Fruit fly (Drosophila melanogaster) S2 (cell line): ENCODE results near the gene Psn.

ENCODE experiments used
- CG8478 ChIP-seq: fragments of >200 bp; optimal IDR thresholded peaks from 2 replicates; lab custom pipeline; 2018
- CTCF ChIP-seq, 2 experiments: fragments of >200 bp; optimal IDR thresholded peaks; 2 replicates each; lab custom pipeline; 2018

DNA sequence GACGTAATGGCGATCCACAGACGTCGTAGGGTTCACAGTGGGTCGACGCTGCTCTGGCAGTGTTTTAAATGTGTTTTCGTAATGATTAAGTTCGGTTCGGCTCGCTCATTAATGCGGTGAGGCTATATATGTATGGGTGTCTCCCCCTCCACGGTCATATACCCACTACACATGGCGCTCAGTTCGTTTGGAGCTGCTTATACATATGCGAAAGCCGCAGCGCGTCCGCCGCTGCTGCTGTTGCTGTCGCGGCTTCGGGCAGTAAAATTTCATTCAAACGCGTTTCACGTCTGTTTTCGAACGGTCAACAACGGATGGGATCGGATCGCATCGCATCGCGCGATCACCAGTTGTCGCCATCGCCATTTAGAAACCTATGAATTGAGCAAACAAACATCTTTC, 46.3 kb upstream of the Psn start:
- no peak for TF ChIP-seq CTCF (optimal IDR thresholded peaks at IDR 0.05; lab: Kevin White, UChicago)
- TF ChIP-seq CG8478 (lab: Kevin White, UChicago): no peak
